Worm (Caenorhabditis elegans) whole organism, young adult: ENCODE results near the gene fbxa-138.

Experiments used
- B0261.1 ChIP-seq: sonication (generic microtip); optimal IDR thresholded peaks from 2 replicates; lab custom pipeline; 2016; ENCODE audit warnings: mild to moderate bottlenecking, missing genetic modification characterization, moderate library complexity, missing compliant biosample characterization
- B0336.3 ChIP-seq: fragments of 200-800 bp; sonication (Bioruptor generic); IDR thresholded peaks from 2 replicates; pipeline ENCODE4 v1.3.6; 2022; ENCODE audit warnings: missing genetic modification characterization, missing compliant biosample characterization
- C06A6.2 ChIP-seq: fragments of 200-800 bp; sonication (Bioruptor generic); conservative IDR thresholded peaks from 2 replicates; pipeline ENCODE4 v1.3.6; 2022; ENCODE audit warnings: missing genetic modification characterization, missing compliant biosample characterization
- F22D6.2 ChIP-seq: sonication (generic microtip); optimal IDR thresholded peaks from 2 replicates; lab custom pipeline; 2016; ENCODE audit warnings: mild to moderate bottlenecking, missing genetic modification characterization, missing compliant biosample characterization
- F23B12.7 ChIP-seq: sonication (generic microtip); optimal IDR thresholded peaks from 2 replicates; lab custom pipeline; 2017; ENCODE audit warnings: missing genetic modification characterization, mild to moderate bottlenecking, missing compliant biosample characterization, antibody characterized with exemption, moderate library complexity; ENCODE audit not compliant: insufficient read depth
- F52B5.7 ChIP-seq: sonication (generic microtip); optimal IDR thresholded peaks from 2 replicates; lab custom pipeline; 2016; ENCODE audit warnings: mild to moderate bottlenecking, missing genetic modification characterization, missing compliant biosample characterization
- K11D2.4 ChIP-seq: fragments of 200-800 bp; sonication (Bioruptor generic); IDR thresholded peaks from 2 replicates; pipeline ENCODE4 v1.3.6; 2022; ENCODE audit warnings: missing genetic modification reagents, missing genetic modification characterization, missing compliant biosample characterization
- T26A5.8 ChIP-seq: sonication (generic microtip); optimal IDR thresholded peaks from 2 replicates; lab custom pipeline; 2016; ENCODE audit warnings: missing genetic modification characterization, missing compliant biosample characterization
- Y56A3A.18 ChIP-seq: fragments of 200-800 bp; sonication (Bioruptor generic); IDR thresholded peaks from 2 replicates; pipeline ENCODE4 v1.3.6; 2022; ENCODE audit warnings: missing genetic modification reagents, missing genetic modification characterization, missing compliant biosample characterization
- ama-1 ChIP-seq, 3 experiments: fragments of 150-350 bp in 1 of 3; sonication (generic microtip) in 2 of 3; optimal IDR thresholded peaks; 2 replicates each; lab custom pipeline; 2014 to 2018; ENCODE audit warnings: missing biosample characterization in 2 of 3, missing genetic modification characterization in 2 of 3, missing genetic modification reagents in 2 of 3
- aptf-2 ChIP-seq: fragments of 200-800 bp; sonication (Bioruptor generic); conservative IDR thresholded peaks from 2 replicates; pipeline ENCODE4 v1.3.6; 2022; ENCODE audit warnings: missing genetic modification reagents, missing genetic modification characterization, missing compliant biosample characterization
- atf-7 ChIP-seq: sonication (generic microtip); optimal IDR thresholded peaks from 2 replicates; lab custom pipeline; 2017; ENCODE audit warnings: mild to moderate bottlenecking, missing genetic modification characterization, missing compliant biosample characterization
- attf-3 ChIP-seq: fragments of 200-800 bp; sonication (Bioruptor generic); conservative IDR thresholded peaks from 2 replicates; pipeline ENCODE4 v1.3.6; 2022; ENCODE audit warnings: missing genetic modification reagents, missing genetic modification characterization, missing compliant biosample characterization
- bed-2 ChIP-seq: fragments of 200-800 bp; sonication (Bioruptor generic); IDR thresholded peaks from 2 replicates; pipeline ENCODE4 v1.3.6; 2022; ENCODE audit warnings: missing genetic modification reagents, missing genetic modification characterization, missing compliant biosample characterization
- cebp-2 ChIP-seq: fragments of 200-800 bp; sonication (Bioruptor generic); IDR thresholded peaks from 2 replicates; pipeline ENCODE4 v1.3.6; 2022; ENCODE audit warnings: missing genetic modification characterization, missing compliant biosample characterization
- ceh-100 ChIP-seq: fragments of 200-800 bp; sonication (Bioruptor generic); IDR thresholded peaks from 2 replicates; pipeline ENCODE4 v1.3.6; 2022; ENCODE audit warnings: missing genetic modification reagents, missing genetic modification characterization, missing compliant biosample characterization
- ceh-27 ChIP-seq: fragments of 200-800 bp; sonication (Bioruptor generic); optimal IDR thresholded peaks from 2 replicates; lab custom pipeline; 2018; ENCODE audit warnings: mild to moderate bottlenecking, missing genetic modification characterization, moderate library complexity, missing compliant biosample characterization
- ceh-40 ChIP-seq: fragments of 200-800 bp; sonication (Bioruptor generic); IDR thresholded peaks from 2 replicates; pipeline ENCODE4 v1.3.6; 2022; ENCODE audit warnings: missing genetic modification characterization, missing compliant biosample characterization
- ceh-58 ChIP-seq: fragments of 200-800 bp; sonication (Bioruptor generic); IDR thresholded peaks from 2 replicates; pipeline ENCODE4 v1.3.6; 2022; ENCODE audit warnings: missing genetic modification characterization, missing compliant biosample characterization
- chd-7 ChIP-seq: sonication (generic microtip); optimal IDR thresholded peaks from 2 replicates; lab custom pipeline; 2016; ENCODE audit warnings: mild to moderate bottlenecking, missing genetic modification characterization, moderate library complexity, missing compliant biosample characterization
- dox-1 ChIP-seq: fragments of 200-800 bp; sonication (Bioruptor generic); IDR thresholded peaks from 2 replicates; pipeline ENCODE4 v1.3.6; 2022; ENCODE audit warnings: missing genetic modification reagents, missing genetic modification characterization, missing compliant biosample characterization
- egl-44 ChIP-seq: fragments of 200-800 bp; sonication (Bioruptor generic); IDR thresholded peaks from 2 replicates; pipeline ENCODE4 v1.3.6; 2022; ENCODE audit warnings: missing genetic modification reagents, missing genetic modification characterization, missing compliant biosample characterization
- hrde-1 ChIP-seq: sonication (generic microtip); optimal IDR thresholded peaks from 2 replicates; lab custom pipeline; 2016; ENCODE audit warnings: missing genetic modification characterization, mild to moderate bottlenecking, missing compliant biosample characterization, moderate library complexity, missing genotype, missing genetic modification reagents, borderline replicate concordance
- hsf-1 ChIP-seq: fragments of 200-800 bp; sonication (Bioruptor generic); IDR thresholded peaks from 2 replicates; pipeline ENCODE4 v1.3.6; 2022; ENCODE audit warnings: missing genetic modification reagents, missing genetic modification characterization, missing compliant biosample characterization
- let-526 ChIP-seq: fragments of 200-800 bp; sonication (Bioruptor generic); IDR thresholded peaks from 2 replicates; pipeline ENCODE4 v1.3.6; 2022; ENCODE audit warnings: missing genetic modification reagents, missing genetic modification characterization, missing compliant biosample characterization
- let-607 ChIP-seq, 2 experiments: fragments of 200-800 bp in 1 of 2; sonication (Bioruptor generic) in 1 of 2; sonication (generic microtip) in 1 of 2; optimal IDR thresholded peaks; 2 replicates each; lab custom pipeline; 2016 to 2018; ENCODE audit warnings: mild to moderate bottlenecking in 2 of 2, missing compliant biosample characterization in 2 of 2, missing genetic modification characterization in 2 of 2, moderate library complexity in 2 of 2, missing genotype in 1 of 2
- lin-26 ChIP-seq: fragments of 200-800 bp; sonication (Bioruptor generic); IDR thresholded peaks from 2 replicates; pipeline ENCODE4 v1.3.6; 2022; ENCODE audit warnings: missing genetic modification reagents, missing genetic modification characterization, missing compliant biosample characterization
- lin-35 ChIP-seq, 3 experiments: fragments of 150-350 bp in 2 of 3; sonication (generic microtip) in 1 of 3; optimal IDR thresholded peaks; 2 replicates each; lab custom pipeline; 2014 to 2018; ENCODE audit warnings: missing biosample characterization in 3 of 3, missing genetic modification characterization in 3 of 3, missing genetic modification reagents in 3 of 3
- lir-1 ChIP-seq: fragments of 200-800 bp; sonication (Bioruptor generic); conservative IDR thresholded peaks from 2 replicates; pipeline ENCODE4 v1.3.6; 2022; ENCODE audit warnings: missing genetic modification reagents, missing genetic modification characterization, missing compliant biosample characterization
- lsl-1 ChIP-seq: fragments of 200-800 bp; sonication (Bioruptor generic); optimal IDR thresholded peaks from 2 replicates; lab custom pipeline; 2018; ENCODE audit warnings: mild to moderate bottlenecking, missing genetic modification characterization, moderate library complexity, missing compliant biosample characterization
- lsy-27 ChIP-seq: sonication (generic microtip); optimal IDR thresholded peaks from 2 replicates; lab custom pipeline; 2017; ENCODE audit warnings: missing genetic modification characterization, mild to moderate bottlenecking, missing compliant biosample characterization, antibody characterized with exemption, missing genotype, borderline replicate concordance; ENCODE audit not compliant: insufficient read depth
- madf-10 ChIP-seq: sonication (generic microtip); optimal IDR thresholded peaks from 2 replicates; lab custom pipeline; 2016; ENCODE audit warnings: mild to moderate bottlenecking, missing genetic modification characterization, missing compliant biosample characterization
- mcd-1 ChIP-seq: fragments of 200-800 bp; sonication (Bioruptor generic); IDR thresholded peaks from 2 replicates; pipeline ENCODE4 v1.3.6; 2022; ENCODE audit warnings: missing genetic modification reagents, missing genetic modification characterization, missing compliant biosample characterization
- mel-28 ChIP-seq: sonication (generic microtip); optimal IDR thresholded peaks from 2 replicates; lab custom pipeline; 2016; ENCODE audit warnings: borderline replicate concordance, mild to moderate bottlenecking, missing genetic modification characterization, missing compliant biosample characterization
- nfyb-1 ChIP-seq: fragments of 200-800 bp; sonication (Bioruptor generic); IDR thresholded peaks from 2 replicates; pipeline ENCODE4 v1.3.6; 2022; ENCODE audit warnings: missing genetic modification reagents, missing genetic modification characterization, missing compliant biosample characterization
- nhr-179 ChIP-seq: sonication (generic microtip); optimal IDR thresholded peaks from 2 replicates; lab custom pipeline; 2016; ENCODE audit warnings: mild to moderate bottlenecking, missing genetic modification characterization, missing compliant biosample characterization
- nhr-27 ChIP-seq: fragments of 200-800 bp; sonication (Bioruptor generic); optimal IDR thresholded peaks from 2 replicates; lab custom pipeline; 2018; ENCODE audit warnings: mild to moderate bottlenecking, missing genetic modification characterization, moderate library complexity, missing compliant biosample characterization
- nhr-80 ChIP-seq: sonication (generic microtip); optimal IDR thresholded peaks from 2 replicates; lab custom pipeline; 2016; ENCODE audit warnings: missing genetic modification characterization, missing compliant biosample characterization
- rec-8 ChIP-seq, 2 experiments: sonication (generic microtip); optimal IDR thresholded peaks; 2 replicates each; lab custom pipeline; 2016; ENCODE audit warnings: mild to moderate bottlenecking in 2 of 2, missing genetic modification characterization in 2 of 2, missing genetic modification reagents in 2 of 2, missing genotype in 2 of 2, missing biosample characterization in 1 of 2, missing compliant biosample characterization in 1 of 2, moderate library complexity in 1 of 2
- repo-1 ChIP-seq: sonication (generic microtip); optimal IDR thresholded peaks from 2 replicates; lab custom pipeline; 2017; ENCODE audit warnings: mild to moderate bottlenecking, missing genetic modification characterization, missing compliant biosample characterization
- snpc-1.3 ChIP-seq: sonication (generic microtip); optimal IDR thresholded peaks from 2 replicates; lab custom pipeline; 2017; ENCODE audit warnings: missing genetic modification characterization, mild to moderate bottlenecking, missing compliant biosample characterization, antibody characterized with exemption, moderate library complexity, missing genotype, missing genetic modification reagents; ENCODE audit not compliant: insufficient read depth
- tlf-1 ChIP-seq: fragments of 200-800 bp; sonication (Bioruptor generic); optimal IDR thresholded peaks from 2 replicates; lab custom pipeline; 2018; ENCODE audit warnings: mild to moderate bottlenecking, missing genetic modification characterization, missing compliant biosample characterization
- ztf-22 ChIP-seq: fragments of 200-800 bp; sonication (Bioruptor generic); optimal IDR thresholded peaks from 2 replicates; lab custom pipeline; 2018; ENCODE audit warnings: mild to moderate bottlenecking, missing genetic modification characterization, moderate library complexity, missing compliant biosample characterization
- ztf-28 ChIP-seq: fragments of 200-800 bp; sonication (Bioruptor generic); IDR thresholded peaks from 2 replicates; pipeline ENCODE4 v1.3.6; 2022; ENCODE audit warnings: missing genetic modification reagents, missing genetic modification characterization, missing compliant biosample characterization

The fbxa-138 gene

DNA sequence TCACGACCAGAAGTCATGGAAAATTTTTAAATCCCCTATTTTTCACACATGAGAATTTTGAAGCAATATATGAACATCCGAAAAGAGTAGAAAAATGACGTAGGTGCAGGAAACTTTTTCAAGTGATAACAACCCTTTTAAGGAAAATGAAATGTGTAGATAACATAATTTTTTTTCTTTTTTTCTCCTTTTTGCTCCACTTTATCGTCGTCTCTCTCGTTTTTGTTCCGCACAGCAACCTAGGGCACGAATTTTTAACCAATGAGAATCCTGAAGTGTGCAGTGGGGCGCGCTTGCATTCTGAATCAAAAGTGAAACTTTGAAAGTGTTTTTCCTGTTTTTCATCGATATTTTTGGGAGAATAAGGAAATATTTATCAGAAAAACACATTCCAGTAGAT is 8.7 kb upstream of the fbxa-138 start:
- no peak for TF ChIP-seq lin-35 (GFP tag; optimal IDR thresholded peaks at IDR 0.05; lab: Kevin White, UChicago)
- TF ChIP-seq mcd-1 (GFP tag; lab: Robert Waterston, UW): peak; percentile 80
- no peak for TF ChIP-seq bed-2 (GFP tag; lab: Robert Waterston, UW)
- TF ChIP-seq lin-26 (GFP tag; lab: Robert Waterston, UW): no peak
- TF ChIP-seq hsf-1: no peak
- TF ChIP-seq K11D2.4 (GFP tag; lab: Robert Waterston, UW): no peak
- peak; percentile 38; the same call in 1 of the 2 replicates for TF ChIP-seq nfyb-1 (GFP tag; lab: Robert Waterston, UW)
- TF ChIP-seq ceh-27: no peak
- TF ChIP-seq nhr-179 (tag; lab: Kevin White, UChicago): no peak
- no peak for TF ChIP-seq cebp-2 (GFP tag; lab: Robert Waterston, UW)
- no peak for TF ChIP-seq ztf-22
- TF ChIP-seq ceh-100 (GFP tag; lab: Robert Waterston, UW): no peak
- no peak for TF ChIP-seq ceh-40 (GFP tag; lab: Robert Waterston, UW)
- TF ChIP-seq let-526: no peak
- no peak for TF ChIP-seq ama-1 (optimal IDR thresholded peaks at IDR 0.05; lab: Kevin White, UChicago)
- TF ChIP-seq ama-1 (GFP tag; optimal IDR thresholded peaks at IDR 0.05; lab: Kevin White, UChicago): no peak
- TF ChIP-seq Y56A3A.18: no peak
- TF ChIP-seq atf-7 (tag; lab: Kevin White, UChicago): peak; percentile 52
- no peak for TF ChIP-seq B0336.3 (GFP tag; lab: Robert Waterston, UW)
- no peak for TF ChIP-seq mel-28 (tag; lab: Kevin White, UChicago)
- TF ChIP-seq hrde-1 (tag; lab: Kevin White, UChicago): no peak
- no peak for TF ChIP-seq B0261.1 (tag; lab: Kevin White, UChicago)
- TF ChIP-seq egl-44 (GFP tag; lab: Robert Waterston, UW): no peak
- TF ChIP-seq let-607 (tag; optimal IDR thresholded peaks at IDR 0.05; lab: Kevin White, UChicago): peak in 1 of 2 experiments; percentile 40
- TF ChIP-seq aptf-2 (GFP tag; lab: Robert Waterston, UW): no peak
- TF ChIP-seq dox-1 (GFP tag; lab: Robert Waterston, UW): no peak; the same call in 1 of the 2 replicates
- TF ChIP-seq lsy-27: no peak
- TF ChIP-seq F52B5.7 (tag; lab: Kevin White, UChicago): no peak
- TF ChIP-seq lsl-1 (GFP tag; lab: Kevin White, UChicago): no peak
- no peak for TF ChIP-seq F22D6.2 (tag; lab: Kevin White, UChicago)
- TF ChIP-seq attf-3 (GFP tag; lab: Robert Waterston, UW): no peak
- no peak for TF ChIP-seq chd-7
- TF ChIP-seq nhr-80 (tag; lab: Kevin White, UChicago): peak; percentile 94
- TF ChIP-seq T26A5.8: no peak
- no peak for TF ChIP-seq C06A6.2 (GFP tag; lab: Robert Waterston, UW)

DNA sequence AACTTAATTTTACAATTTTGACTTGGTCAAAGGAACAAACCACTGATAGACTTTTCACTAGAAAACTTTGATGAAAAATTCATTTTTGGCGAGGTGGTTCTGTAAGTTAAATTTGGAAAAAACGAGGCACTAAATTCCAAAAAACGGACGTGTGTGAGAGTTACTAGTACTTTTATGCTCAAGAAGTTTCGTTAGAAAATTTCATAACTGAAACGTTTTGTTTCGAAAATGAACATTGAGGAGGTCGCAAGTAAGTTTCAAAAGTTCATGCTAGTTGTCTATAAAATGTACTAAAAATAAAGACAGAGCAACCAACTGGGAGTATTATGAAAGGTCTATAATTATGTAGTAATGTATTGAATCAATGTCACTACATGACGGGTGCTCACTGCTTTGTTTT is 7.7 kb upstream of the fbxa-138 start, which contains the start of gene pals-17:
pals-17 (minus strand) TSS at position 101 of the 400 bp plus-strand sequence.
- TF ChIP-seq bed-2 (GFP tag; lab: Robert Waterston, UW) (no peak), ceh-58 (GFP tag; lab: Robert Waterston, UW) (no peak), rec-8 (tag; optimal IDR thresholded peaks at IDR 0.05; lab: Kevin White, UChicago) (no peak), ceh-100 (GFP tag; lab: Robert Waterston, UW) (no peak), chd-7 (no peak), snpc-1.3 (tag; lab: Kevin White, UChicago) (no peak), ama-1 (optimal IDR thresholded peaks at IDR 0.05; lab: Kevin White, UChicago) (no peak), ama-1 (GFP tag; optimal IDR thresholded peaks at IDR 0.05; lab: Kevin White, UChicago) (no peak), hrde-1 (tag; lab: Kevin White, UChicago) (no peak), repo-1 (tag; lab: Kevin White, UChicago) (no peak), tlf-1 (no peak), ztf-22 (no peak), madf-10 (tag; lab: Kevin White, UChicago) (no peak), lin-26 (GFP tag; lab: Robert Waterston, UW) (no peak), B0336.3 (GFP tag; lab: Robert Waterston, UW) (no peak), nhr-27 (no peak), F23B12.7 (no peak), lir-1 (no peak), ztf-28 (GFP tag; lab: Robert Waterston, UW) (no peak)
